Worm (Caenorhabditis elegans): Measurements from ENCODE around the gene E02H1.1.

Gene E02H1.1

ce11 chrII:9560895-9561294 is 30.1 kb downstream of the E02H1.1 start:
- TF ChIP-seq ceh-88 (GFP tag; IDR thresholded peaks at IDR 0.05) = no peak
- peak; percentile 12 for TF ChIP-seq tbx-2 (tag; optimal IDR thresholded peaks at IDR 0.05)
- peak in 1 of 2 experiments; percentile 36 for TF ChIP-seq lin-35 (GFP tag; optimal IDR thresholded peaks at IDR 0.05)
- no peak for TF ChIP-seq nhr-237 (tag; optimal IDR thresholded peaks at IDR 0.05)
- no peak for TF ChIP-seq alr-1 (tag; optimal IDR thresholded peaks at IDR 0.05; ENCODE audit: borderline replicate concordance)
- no peak for TF ChIP-seq fkh-4 (tag; optimal IDR thresholded peaks at IDR 0.05; ENCODE audit: borderline replicate concordance)
- peak; percentile 47 for TF ChIP-seq nhr-71 (tag; optimal IDR thresholded peaks at IDR 0.05)
- TF ChIP-seq nhr-76 (tag; optimal IDR thresholded peaks at IDR 0.05) = no peak
- TF ChIP-seq efl-1 (optimal IDR thresholded peaks at IDR 0.05) = no peak
- TF ChIP-seq efl-1 (GFP tag; optimal IDR thresholded peaks at IDR 0.05 in 1 of 2) = peak in 1 of 2 experiments; percentile 56
- TF ChIP-seq nhr-28 (tag; optimal IDR thresholded peaks at IDR 0.05) = no peak
- peak; percentile 47 for TF ChIP-seq mep-1 (tag; optimal IDR thresholded peaks at IDR 0.05)
- no peak for TF ChIP-seq zip-4 (GFP tag; optimal IDR thresholded peaks at IDR 0.05)
- TF ChIP-seq aly-2 (tag; optimal IDR thresholded peaks at IDR 0.05) = no peak
- no peak for TF ChIP-seq mab-9 (GFP tag; IDR thresholded peaks at IDR 0.05)
- TF ChIP-seq blmp-1 (tag; optimal IDR thresholded peaks at IDR 0.05) = peak; percentile 15
- TF ChIP-seq fos-1 (tag; optimal IDR thresholded peaks at IDR 0.05) = no peak
- no peak for TF ChIP-seq nhr-77 (tag; optimal IDR thresholded peaks at IDR 0.05)
- no peak for TF ChIP-seq unc-62 (GFP tag; optimal IDR thresholded peaks at IDR 0.05)
- TF ChIP-seq C04F5.9 (tag; optimal IDR thresholded peaks at IDR 0.05) = no peak
- TF ChIP-seq pqm-1 (tag; optimal IDR thresholded peaks at IDR 0.05) = no peak
- TF ChIP-seq nhr-85 (tag) = peak; percentile 94
- no peak for TF ChIP-seq ces-1 (GFP tag; optimal IDR thresholded peaks at IDR 0.05)
- peak; percentile 73 for TF ChIP-seq grh-1 (GFP tag; IDR thresholded peaks at IDR 0.05)
- no peak for TF ChIP-seq rnt-1 (tag; optimal IDR thresholded peaks at IDR 0.05)
- TF ChIP-seq unc-30 (tag; optimal IDR thresholded peaks at IDR 0.05) = no peak
- TF ChIP-seq hlh-17 (GFP tag; optimal IDR thresholded peaks at IDR 0.05; ENCODE audit: borderline replicate concordance) = no peak
- TF ChIP-seq snu-23 (GFP tag; optimal IDR thresholded peaks at IDR 0.05) = peak; percentile 60
- TF ChIP-seq pag-3 (tag; optimal IDR thresholded peaks at IDR 0.05; ENCODE audit: borderline replicate concordance, insufficient read depth) = no peak
- no peak for TF ChIP-seq C16A3.4 (tag; optimal IDR thresholded peaks at IDR 0.05)
- TF ChIP-seq egl-13 (tag; optimal IDR thresholded peaks at IDR 0.05) = no peak
- TF ChIP-seq lin-14 (GFP tag; optimal IDR thresholded peaks at IDR 0.05) = peak; percentile 72
- no peak for TF ChIP-seq vab-15 (tag; optimal IDR thresholded peaks at IDR 0.05)
- no peak for TF ChIP-seq nhr-90 (tag; optimal IDR thresholded peaks at IDR 0.05; ENCODE audit: poor library complexity)
- peak; percentile 69 for TF ChIP-seq nhr-20 (tag; optimal IDR thresholded peaks at IDR 0.05)
- TF ChIP-seq tlp-1 (tag; optimal IDR thresholded peaks at IDR 0.05) = no peak
- TF ChIP-seq sox-4 (tag; optimal IDR thresholded peaks at IDR 0.05) = no peak
- TF ChIP-seq hpl-2 (GFP tag; optimal IDR thresholded peaks at IDR 0.05) = no peak
- TF ChIP-seq nhr-19 (GFP tag; conservative IDR thresholded peaks at IDR 0.05) = no peak
- TF ChIP-seq lin-13 (GFP tag; optimal IDR thresholded peaks at IDR 0.05) = no peak
- peak in 2 of 6 experiments; percentile 9 to 34 for TF ChIP-seq elt-3 (tag; optimal IDR thresholded peaks at IDR 0.05)
- TF ChIP-seq lin-15B (tag; optimal IDR thresholded peaks at IDR 0.05) = no peak
- no peak for TF ChIP-seq hlh-4 (tag; optimal IDR thresholded peaks at IDR 0.05)
- TF ChIP-seq dpl-1 (GFP tag; optimal IDR thresholded peaks at IDR 0.05) = no peak
- peak; percentile 22 to 36 for TF ChIP-seq lsy-2 (tag; optimal IDR thresholded peaks at IDR 0.05)
- no peak for TF ChIP-seq sptf-1 (tag; optimal IDR thresholded peaks at IDR 0.05)
- no peak for TF ChIP-seq mdl-1 (tag; optimal IDR thresholded peaks at IDR 0.05)
- no peak for TF ChIP-seq ceh-8 (GFP tag; optimal IDR thresholded peaks at IDR 0.05)
- no peak for TF ChIP-seq F16B12.6 (tag; optimal IDR thresholded peaks at IDR 0.05)
- no peak for TF ChIP-seq aha-1 (tag; optimal IDR thresholded peaks at IDR 0.05)

Measured in whole organism, L1 larva.